Fruit fly (Drosophila melanogaster) Kc167 (cell line): ENCODE data around the gene Ubc4.

Experiments
- Myc ChIP-seq: fragments of >200 bp; optimal IDR thresholded peaks from 2 replicates; lab custom pipeline; 2017; ENCODE audit warnings: missing external identifiers
- Sin3A ChIP-seq: fragments of >200 bp; optimal IDR thresholded peaks from 2 replicates; lab custom pipeline; 2018; ENCODE audit warnings: missing external identifiers
- h ChIP-seq: fragments of >200 bp; optimal IDR thresholded peaks from 3 replicates; lab custom pipeline; 2018; ENCODE audit warnings: missing external identifiers
- insv ChIP-seq: fragments of >200 bp; optimal IDR thresholded peaks from 3 replicates; lab custom pipeline; 2018; ENCODE audit warnings: missing external identifiers
- psq ChIP-seq: fragments of >200 bp; optimal IDR thresholded peaks from 2 replicates; lab custom pipeline; 2017; ENCODE audit warnings: missing external identifiers
- ttk ChIP-seq: sonication (Bioruptor generic); optimal IDR thresholded peaks from 2 replicates; lab custom pipeline; 2017; ENCODE audit warnings: missing external identifiers

Ubc4 gene

DNA sequence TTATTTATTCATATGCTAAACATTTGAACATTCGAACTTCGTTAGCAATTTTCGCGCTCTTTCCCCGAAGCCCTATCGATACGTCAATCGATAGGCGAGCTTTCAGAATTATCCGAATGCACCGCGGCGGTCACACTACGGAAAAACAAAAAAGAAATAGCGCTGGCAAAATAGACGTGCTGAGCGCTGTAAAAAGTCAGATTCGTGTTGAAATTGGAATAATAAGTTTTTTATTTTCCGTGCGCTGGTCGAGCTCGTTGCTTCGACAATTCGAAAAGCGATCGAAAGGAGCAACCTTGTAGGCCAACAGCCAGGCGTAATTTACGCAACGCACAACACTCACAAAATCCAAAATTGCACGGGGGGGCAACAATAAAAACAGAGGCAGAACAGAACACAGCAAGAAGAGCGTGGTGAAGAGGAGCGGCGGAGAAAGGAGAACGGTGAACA, at the start of gene Ubc4:
TSS of gene Ubc4 (plus strand) at position 144 of the 450 bp plus-strand sequence.
- TF ChIP-seq h (lab: Kevin White, UChicago) (no peak), psq (lab: Kevin White, UChicago) (no peak), Myc (lab: Kevin White, UChicago) (no peak), ttk (no peak), Sin3A (lab: Kevin White, UChicago) (no peak), insv (lab: Kevin White, UChicago) (no peak)

DNA sequence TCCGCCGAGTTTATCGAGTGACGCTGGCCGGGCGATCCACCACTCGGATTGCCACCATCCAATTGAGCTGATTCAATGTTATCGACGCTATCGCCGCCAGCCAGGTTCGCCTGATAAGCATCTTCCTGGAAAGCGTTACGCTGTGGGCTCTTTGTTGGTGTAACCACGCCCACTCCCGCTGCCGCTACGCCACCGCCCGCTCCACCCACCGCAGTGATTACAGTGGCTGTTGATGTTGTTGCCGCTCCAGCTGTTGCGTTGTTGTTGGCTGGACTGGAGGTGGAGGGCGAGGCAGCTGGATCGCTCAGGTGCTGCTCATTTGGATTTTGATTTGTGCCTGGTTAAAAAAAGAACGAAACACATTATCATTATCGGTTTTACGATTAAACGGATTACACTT, 26.8 kb upstream of the Ubc4 start:
- no peak for TF ChIP-seq Myc (lab: Kevin White, UChicago)
- TF ChIP-seq psq (lab: Kevin White, UChicago): no peak
- no peak for TF ChIP-seq h (lab: Kevin White, UChicago)
- no peak for TF ChIP-seq ttk
- no peak for TF ChIP-seq Sin3A (lab: Kevin White, UChicago)
- TF ChIP-seq insv (lab: Kevin White, UChicago): no peak

DNA sequence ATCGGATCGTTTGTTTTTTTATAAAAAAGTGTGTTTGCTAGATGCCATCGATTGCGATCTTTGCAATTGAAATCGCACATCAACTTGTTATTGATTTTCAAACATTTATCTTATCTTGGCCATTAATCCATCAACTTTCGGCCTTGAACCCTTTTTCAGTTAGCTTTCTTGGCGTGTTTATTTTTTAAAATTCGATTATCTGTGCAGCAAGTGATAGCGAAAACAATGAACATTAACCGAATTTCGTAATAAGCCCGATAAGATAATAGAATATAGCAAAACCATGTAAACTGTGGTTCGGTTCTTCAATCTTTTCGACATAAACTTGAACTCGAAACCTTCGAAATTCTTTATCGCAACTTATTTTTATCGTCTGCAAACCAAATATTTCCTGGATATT, 23.8 kb upstream of the Ubc4 start:
- no peak for TF ChIP-seq ttk
- no peak for TF ChIP-seq insv (lab: Kevin White, UChicago)
- TF ChIP-seq Sin3A (lab: Kevin White, UChicago): no peak
- no peak for TF ChIP-seq psq (lab: Kevin White, UChicago)
- TF ChIP-seq Myc (lab: Kevin White, UChicago): no peak
- no peak for TF ChIP-seq h (lab: Kevin White, UChicago)

DNA sequence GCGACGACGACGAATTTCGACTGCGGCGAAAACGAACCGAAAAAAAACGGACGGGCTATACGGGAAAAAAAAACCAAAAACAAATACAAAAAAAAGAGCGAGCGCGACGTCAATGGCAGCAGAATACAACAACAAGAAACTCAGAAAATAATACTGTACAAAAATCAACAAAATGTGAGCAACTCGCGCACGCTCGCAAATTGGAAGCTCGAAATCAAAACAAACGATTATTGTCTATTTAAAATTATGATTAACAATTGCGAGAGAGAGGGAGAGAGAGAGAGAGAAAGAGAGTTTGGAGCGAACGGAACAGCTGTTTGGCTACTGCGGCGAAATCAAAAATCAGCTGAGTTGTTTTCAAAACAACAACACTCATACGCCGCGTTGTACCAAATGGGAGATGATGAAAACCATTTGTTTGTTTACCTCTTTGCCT, 22.6 kb upstream of the Ubc4 start:
- no peak for TF ChIP-seq insv (lab: Kevin White, UChicago)
- TF ChIP-seq Myc (lab: Kevin White, UChicago): no peak
- no peak for TF ChIP-seq psq (lab: Kevin White, UChicago)
- no peak for TF ChIP-seq h (lab: Kevin White, UChicago)
- TF ChIP-seq ttk: no peak
- TF ChIP-seq Sin3A (lab: Kevin White, UChicago): no peak

DNA sequence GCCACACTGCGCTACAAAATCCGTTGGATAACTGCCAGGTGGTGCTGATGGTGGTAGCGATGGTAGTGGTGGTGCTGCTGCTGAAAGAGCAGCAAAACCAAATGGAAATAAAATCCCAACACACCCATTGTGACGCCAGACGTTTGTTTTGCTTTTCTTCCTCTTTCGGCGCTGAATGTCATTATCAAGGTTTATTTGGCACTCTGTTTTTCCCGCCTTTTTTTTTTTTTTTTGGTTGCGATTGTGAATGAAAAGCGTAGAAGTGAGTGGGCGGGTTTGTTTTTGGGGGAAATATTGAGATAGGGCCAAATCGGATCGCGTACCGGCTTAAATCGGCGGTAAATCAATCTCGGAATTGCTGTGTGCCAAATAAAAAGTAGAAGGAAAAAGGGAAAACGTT, 20.9 kb upstream of the Ubc4 start:
- no peak for TF ChIP-seq insv (lab: Kevin White, UChicago)
- no peak for TF ChIP-seq psq (lab: Kevin White, UChicago)
- no peak for TF ChIP-seq Sin3A (lab: Kevin White, UChicago)
- no peak for TF ChIP-seq h (lab: Kevin White, UChicago)
- no peak for TF ChIP-seq ttk
- no peak for TF ChIP-seq Myc (lab: Kevin White, UChicago)

DNA sequence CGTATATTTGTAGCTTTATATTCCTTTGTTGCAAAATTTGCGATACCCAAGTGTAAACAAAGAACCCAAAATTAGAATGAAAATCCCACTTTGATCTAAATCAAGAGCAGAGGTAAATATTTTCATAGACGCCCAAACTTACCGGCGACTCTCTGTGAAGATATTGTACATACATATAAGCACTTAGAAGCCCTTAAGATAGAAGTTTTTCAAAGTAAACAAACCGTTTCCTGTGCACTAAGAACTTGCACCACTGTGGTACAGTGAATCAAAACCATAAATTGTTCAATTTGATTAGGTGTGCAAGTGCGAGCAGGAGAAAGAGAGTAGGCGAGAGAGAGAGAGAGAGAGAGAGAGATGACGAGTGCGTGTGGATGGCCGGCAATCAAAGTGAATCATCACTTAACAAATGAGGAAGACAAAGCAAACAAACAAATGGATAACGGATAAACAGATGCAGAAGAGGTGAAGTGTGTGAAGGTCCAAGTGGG, 20.1 kb upstream of the Ubc4 start:
- no peak for TF ChIP-seq psq (lab: Kevin White, UChicago)
- no peak for TF ChIP-seq h (lab: Kevin White, UChicago)
- TF ChIP-seq Sin3A (lab: Kevin White, UChicago): no peak
- TF ChIP-seq insv (lab: Kevin White, UChicago): no peak
- no peak for TF ChIP-seq ttk
- no peak for TF ChIP-seq Myc (lab: Kevin White, UChicago)

DNA sequence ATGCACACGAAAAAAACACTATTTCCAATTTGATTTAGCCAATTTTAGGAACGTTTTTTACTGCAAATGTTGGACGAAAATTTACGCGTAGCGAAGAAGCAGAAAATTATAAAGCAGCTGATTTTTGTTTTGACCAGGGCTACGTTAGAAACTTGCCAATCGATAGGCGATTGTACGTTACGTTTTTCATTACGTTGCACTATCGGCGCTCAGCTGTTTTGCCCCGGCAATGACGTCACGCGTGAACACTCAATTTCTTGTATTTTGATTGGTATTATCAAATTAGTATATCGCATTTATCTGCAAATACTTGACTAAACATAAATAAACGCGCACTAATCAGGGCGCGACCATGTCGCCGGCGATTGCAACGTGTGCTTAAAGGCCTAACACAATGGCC, 19.1 kb upstream of the Ubc4 start, which contains the start of the genes fry and CG16717:
TSS of gene fry (minus strand) at position 110 of the 400 bp plus-strand sequence.
TSS of gene CG16717 (plus strand) at position 208 of the 400 bp plus-strand sequence.
- TF ChIP-seq insv (lab: Kevin White, UChicago): no peak
- no peak for TF ChIP-seq Sin3A (lab: Kevin White, UChicago)
- TF ChIP-seq ttk: no peak
- no peak for TF ChIP-seq h (lab: Kevin White, UChicago)
- no peak for TF ChIP-seq Myc (lab: Kevin White, UChicago)
- no peak for TF ChIP-seq psq (lab: Kevin White, UChicago)

dm6 chr3L:9680968-9681367, 17.2 kb upstream of the Ubc4 start, which contains the start of gene alphaTub67C:
Gene alphaTub67C, plus strand, starts transcription at chr3L:9681268.
- TF ChIP-seq insv (lab: Kevin White, UChicago) (no peak), ttk (no peak), h (lab: Kevin White, UChicago) (no peak), Sin3A (lab: Kevin White, UChicago) (no peak)

DNA sequence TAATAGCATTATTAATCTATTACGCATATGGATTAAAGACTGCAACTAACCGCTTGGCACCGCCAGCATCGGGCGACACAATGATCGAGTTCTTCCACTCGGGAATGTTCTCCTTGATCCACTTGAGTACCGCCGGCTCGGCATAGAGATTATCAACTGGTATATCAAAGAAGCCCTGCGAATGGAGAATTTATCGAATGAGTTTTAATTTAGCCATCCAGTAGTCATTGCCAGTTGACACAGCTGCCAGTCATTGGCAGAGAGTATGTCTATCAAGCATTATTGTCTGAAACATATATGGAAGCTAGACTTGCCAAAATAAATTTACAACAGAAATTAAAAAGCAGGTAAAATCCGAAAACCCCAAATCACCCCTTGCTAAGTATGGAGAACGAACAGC, 13.3 kb upstream of the Ubc4 start, which contains the start of gene CG16719:
TSS of gene CG16719 (plus strand) at position 301 of the 400 bp plus-strand sequence.
- TF ChIP-seq h (lab: Kevin White, UChicago) (no peak), psq (lab: Kevin White, UChicago) (no peak), ttk (no peak), Myc (lab: Kevin White, UChicago) (no peak), insv (lab: Kevin White, UChicago) (no peak), Sin3A (lab: Kevin White, UChicago) (no peak)

dm6 chr3L:9687536-9687935, 10.6 kb upstream of the Ubc4 start:
- TF ChIP-seq ttk (no peak), insv (lab: Kevin White, UChicago) (no peak), h (lab: Kevin White, UChicago) (no peak), psq (lab: Kevin White, UChicago) (no peak), Myc (lab: Kevin White, UChicago) (no peak), Sin3A (lab: Kevin White, UChicago) (no peak)

dm6 chr3L:9688674-9689073, 9.5 kb upstream of the Ubc4 start:
- TF ChIP-seq psq (lab: Kevin White, UChicago) (no peak), h (lab: Kevin White, UChicago) (no peak), ttk (no peak), Sin3A (lab: Kevin White, UChicago) (no peak), insv (lab: Kevin White, UChicago) (no peak), Myc (lab: Kevin White, UChicago) (no peak)

dm6 chr3L:9689809-9690208, 8.3 kb upstream of the Ubc4 start:
- TF ChIP-seq ttk: no peak
- no peak for TF ChIP-seq Sin3A (lab: Kevin White, UChicago)
- TF ChIP-seq h (lab: Kevin White, UChicago): no peak
- TF ChIP-seq psq (lab: Kevin White, UChicago): no peak
- TF ChIP-seq insv (lab: Kevin White, UChicago): no peak
- TF ChIP-seq Myc (lab: Kevin White, UChicago): no peak
